1 fruit fly cellular context compared by ENCODE assay signal in the genomic region with DNA sequence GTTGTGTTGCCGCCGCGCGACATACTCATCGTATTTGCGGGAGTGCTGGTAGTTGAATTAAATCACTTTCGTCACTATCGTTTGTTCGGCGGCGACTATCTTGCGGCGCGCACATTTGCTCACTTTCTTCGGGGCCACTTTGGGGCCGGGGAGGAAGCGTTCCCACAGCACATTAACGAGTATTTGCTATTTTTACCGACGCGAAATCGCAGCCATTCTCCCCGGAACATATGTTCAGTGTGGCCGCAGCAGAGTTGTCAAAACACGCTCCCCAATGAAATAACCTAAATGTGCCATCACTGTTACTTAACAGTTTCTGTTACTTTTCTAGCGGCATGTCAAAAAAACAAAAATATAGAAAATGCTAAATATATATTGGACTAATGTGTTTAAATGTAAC.
TF ChIP-seq lines count a peak whose summit lies in the region.

TSS of gene frc (minus strand) at position 244 of the 400 bp plus-strand sequence.

TF ChIP-seq in whole organism, embryonic, 481 proteins besides CTCF, POLR2A, EP300 and RAD21 (continued from another document):
- no peak for TF ChIP-seq HLH54F (GFP tag; optimal IDR thresholded peaks at IDR 0.05; lab: Kevin White, UChicago)
- TF ChIP-seq Drgx (GFP tag; IDR thresholded peaks at IDR 0.05; lab: Robert Waterston, UW): 0 out of 2 replicates have a peak, but pooled peaks have one; percentile 28
- no peak for TF ChIP-seq jing (GFP tag; optimal IDR thresholded peaks at IDR 0.05; lab: Kevin White, UChicago)
- peak; percentile 40 for TF ChIP-seq CG4617 (GFP tag; optimal IDR thresholded peaks at IDR 0.05; lab: Kevin White, UChicago; ENCODE audit: borderline replicate concordance)
- no peak for TF ChIP-seq Bteb2 (GFP tag; optimal IDR thresholded peaks at IDR 0.05; lab: Kevin White, UChicago)
- TF ChIP-seq HLHmδ (GFP tag; optimal IDR thresholded peaks at IDR 0.05; lab: Kevin White, UChicago): peak; percentile 45
- TF ChIP-seq amos (GFP tag; IDR thresholded peaks at IDR 0.05; lab: Robert Waterston, UW; ENCODE audit: partially characterized antibody): 0 out of 2 replicates have a peak, but pooled peaks have one; percentile 26
- TF ChIP-seq Bgb (GFP tag; IDR thresholded peaks at IDR 0.05; lab: Robert Waterston, UW; ENCODE audit: partially characterized antibody): peak; percentile 40; the same call in 1 of the 2 replicates
- peak; percentile 82 for TF ChIP-seq gfzf (GFP tag; optimal IDR thresholded peaks at IDR 0.05; lab: Kevin White, UChicago)
- TF ChIP-seq Xrp1 (GFP tag; IDR thresholded peaks at IDR 0.05; lab: Robert Waterston, UW): 0 out of 2 replicates have a peak, but pooled peaks have one; percentile 13
- peak; percentile 39; the same call in 1 of the 3 replicates for TF ChIP-seq Dbx (GFP tag; IDR thresholded peaks at IDR 0.05; lab: Robert Waterston, UW)
- TF ChIP-seq chm (GFP tag; IDR thresholded peaks at IDR 0.05; lab: Robert Waterston, UW): 0 out of 2 replicates have a peak, but pooled peaks have one; percentile 50
- TF ChIP-seq CG6791 (GFP tag; IDR thresholded peaks at IDR 0.05; lab: Robert Waterston, UW; ENCODE audit: partially characterized antibody): no peak
- TF ChIP-seq eyg (GFP tag; optimal IDR thresholded peaks at IDR 0.05; lab: Kevin White, UChicago): no peak
- 0 out of 2 replicates have a peak, but pooled peaks have one; percentile 14 for TF ChIP-seq ato (GFP tag; IDR thresholded peaks at IDR 0.05; lab: Robert Waterston, UW; ENCODE audit: partially characterized antibody)
- TF ChIP-seq odd (GFP tag; optimal IDR thresholded peaks at IDR 0.05; lab: Kevin White, UChicago): no peak
- peak; percentile 5 for TF ChIP-seq CG1603 (tag; optimal IDR thresholded peaks at IDR 0.05; lab: Kevin White, UChicago)
- no peak for TF ChIP-seq tgo (GFP tag; IDR thresholded peaks at IDR 0.05; lab: Robert Waterston, UW)
- no peak for TF ChIP-seq CG10543 (GFP tag; optimal IDR thresholded peaks at IDR 0.05; lab: Kevin White, UChicago)
- TF ChIP-seq CG9215 (GFP tag; IDR thresholded peaks at IDR 0.05; lab: Robert Waterston, UW): no peak
- TF ChIP-seq CG12769 (tag; optimal IDR thresholded peaks at IDR 0.05; lab: Kevin White, UChicago): peak; percentile 89
- TF ChIP-seq ranshi (GFP tag; IDR thresholded peaks at IDR 0.05; lab: Robert Waterston, UW): peak; percentile 7; the same call in 1 of the 2 replicates
- no peak for TF ChIP-seq CG15073 (GFP tag; optimal IDR thresholded peaks at IDR 0.05; lab: Kevin White, UChicago)
- no peak for TF ChIP-seq fd96Cb (tag; optimal IDR thresholded peaks at IDR 0.05; lab: Kevin White, UChicago)
- peak; percentile 54 for TF ChIP-seq CG9797 (GFP tag; optimal IDR thresholded peaks at IDR 0.05; lab: Kevin White, UChicago)
- no peak for TF ChIP-seq MTF-1 (GFP tag; optimal IDR thresholded peaks at IDR 0.05; lab: Kevin White, UChicago; ENCODE audit: borderline replicate concordance)
- peak; percentile 53 for TF ChIP-seq vvl (GFP tag; IDR thresholded peaks at IDR 0.05; lab: Robert Waterston, UW)
- no peak for TF ChIP-seq mirr (GFP tag; optimal IDR thresholded peaks at IDR 0.05; lab: Kevin White, UChicago)
- no peak for TF ChIP-seq CG11695 (GFP tag; IDR thresholded peaks at IDR 0.05; lab: Robert Waterston, UW)
- TF ChIP-seq tna (GFP tag; IDR thresholded peaks at IDR 0.05; lab: Robert Waterston, UW; ENCODE audit: partially characterized antibody): no peak; the same call in 1 of the 2 replicates
- peak; percentile 29 for TF ChIP-seq Jarid2 (GFP tag; optimal IDR thresholded peaks at IDR 0.05; lab: Kevin White, UChicago)
- TF ChIP-seq CG10431 (GFP tag; optimal IDR thresholded peaks at IDR 0.05; lab: Kevin White, UChicago): no peak
- no peak for TF ChIP-seq danr (GFP tag; IDR thresholded peaks at IDR 0.05; lab: Robert Waterston, UW)
- TF ChIP-seq ara (GFP tag; IDR thresholded peaks at IDR 0.05; lab: Robert Waterston, UW): no peak
- TF ChIP-seq crol (GFP tag; IDR thresholded peaks at IDR 0.05; lab: Robert Waterston, UW): 0 out of 2 replicates have a peak, but pooled peaks have one; percentile 6
- peak; percentile 80 for TF ChIP-seq CG3995 (GFP tag; optimal IDR thresholded peaks at IDR 0.05; lab: Kevin White, UChicago)
- no peak for TF ChIP-seq CG5180 (GFP tag; optimal IDR thresholded peaks at IDR 0.05; lab: Kevin White, UChicago)
- peak; percentile 66; the same call in 1 of the 3 replicates for TF ChIP-seq CG34422 (GFP tag; IDR thresholded peaks at IDR 0.05; lab: Robert Waterston, UW)
- peak; percentile 65 for TF ChIP-seq MBD-R2 (GFP tag; IDR thresholded peaks at IDR 0.05; lab: Robert Waterston, UW)
- peak; percentile 38 for TF ChIP-seq nom (GFP tag; optimal IDR thresholded peaks at IDR 0.05; lab: Kevin White, UChicago)
- TF ChIP-seq stwl (tag; optimal IDR thresholded peaks at IDR 0.05; lab: Kevin White, UChicago): peak; percentile 8
- TF ChIP-seq Opbp (GFP tag; IDR thresholded peaks at IDR 0.05; lab: Robert Waterston, UW; ENCODE audit: partially characterized antibody): 0 out of 3 replicates have a peak, but pooled peaks have one; percentile 42
- no peak for TF ChIP-seq Pdp1 (GFP tag; optimal IDR thresholded peaks at IDR 0.05; lab: Kevin White, UChicago)
- no peak for TF ChIP-seq HmgD (GFP tag; optimal IDR thresholded peaks at IDR 0.05; lab: Kevin White, UChicago)
- no peak for TF ChIP-seq cato (GFP tag; optimal IDR thresholded peaks at IDR 0.05; lab: Kevin White, UChicago; ENCODE audit: borderline replicate concordance)
- TF ChIP-seq HLH4C (GFP tag; IDR thresholded peaks at IDR 0.05; lab: Robert Waterston, UW; ENCODE audit: partially characterized antibody): no peak
- TF ChIP-seq CG15514 (GFP tag; optimal IDR thresholded peaks at IDR 0.05; lab: Kevin White, UChicago): peak; percentile 35
- TF ChIP-seq MESR4 (GFP tag; optimal IDR thresholded peaks at IDR 0.05; lab: Kevin White, UChicago): peak; percentile 77
- no peak for TF ChIP-seq CG9876 (GFP tag; optimal IDR thresholded peaks at IDR 0.05; lab: Kevin White, UChicago)
- no peak for TF ChIP-seq CG3838 (GFP tag; optimal IDR thresholded peaks at IDR 0.05; lab: Kevin White, UChicago)
- peak; percentile 41; the same call in 1 of the 2 replicates for TF ChIP-seq nerfin-2 (GFP tag; IDR thresholded peaks at IDR 0.05; lab: Robert Waterston, UW; ENCODE audit: partially characterized antibody)
- TF ChIP-seq disco-r (GFP tag; optimal IDR thresholded peaks at IDR 0.05; lab: Kevin White, UChicago): no peak
- TF ChIP-seq bsh (GFP tag; optimal IDR thresholded peaks at IDR 0.05; lab: Kevin White, UChicago): no peak
TF ChIP-seq in whole organism, embryonic: peak in this region for 34.
